Fruit fly (Drosophila melanogaster): ENCODE measurements around the gene CG33298.

- TF ChIP-seq ovo (GFP tag; optimal IDR thresholded peaks at IDR 0.05): no peak
- no peak for TF ChIP-seq kay (GFP tag; ENCODE audit: borderline replicate concordance)
- TF ChIP-seq cnc (optimal IDR thresholded peaks at IDR 0.05): no peak
- TF ChIP-seq CG1620 (GFP tag; optimal IDR thresholded peaks at IDR 0.05): no peak
- no peak for TF ChIP-seq tj (GFP tag; optimal IDR thresholded peaks at IDR 0.05)
- TF ChIP-seq Crg-1 (GFP tag; optimal IDR thresholded peaks at IDR 0.05): no peak
- TF ChIP-seq CG5204 (GFP tag; optimal IDR thresholded peaks at IDR 0.05): no peak
Observed at dm6 chr2L:9528215-9528614, 32.9 kb downstream of the CG33298 start, which contains the start of gene CG31883.

Data from whole organism, adult.